Worm (Caenorhabditis elegans) whole organism, L2 larva: ENCODE measurements around the gene C36E8.6.

ENCODE experiments used
- blmp-1 ChIP-seq: sonication (generic microtip); optimal IDR thresholded peaks from 2 replicates; lab custom pipeline; 2017; ENCODE audit warnings: missing genetic modification characterization, mild to moderate bottlenecking, missing compliant biosample characterization, antibody characterized with exemption, moderate library complexity; ENCODE audit not compliant: insufficient read depth
- ceh-82 ChIP-seq: fragments of 150-350 bp; optimal IDR thresholded peaks from 2 replicates; lab custom pipeline; 2014; ENCODE audit warnings: missing biosample characterization, missing genetic modification characterization
- egl-27 ChIP-seq: sonication (generic microtip); optimal IDR thresholded peaks from 3 replicates; lab custom pipeline; 2017; ENCODE audit warnings: missing biosample characterization, missing genetic modification reagents, missing genetic modification characterization
- elt-3 ChIP-seq: sonication (generic microtip); optimal IDR thresholded peaks from 2 replicates; lab custom pipeline; 2017; ENCODE audit warnings: missing biosample characterization, missing genetic modification characterization
- lsy-2 ChIP-seq, 2 experiments: fragments of 150-350 bp in 1 of 2; sonication (generic microtip) in 1 of 2; optimal IDR thresholded peaks; 2 replicates each; lab custom pipeline; 2014 to 2017; ENCODE audit warnings: missing biosample characterization in 2 of 2, missing genetic modification characterization in 2 of 2
- nhr-11 ChIP-seq: fragments of 150-350 bp; optimal IDR thresholded peaks from 2 replicates; lab custom pipeline; 2014; ENCODE audit warnings: missing biosample characterization, missing genetic modification characterization
- snpc-4 ChIP-seq: fragments of 150-350 bp; optimal IDR thresholded peaks from 2 replicates; lab custom pipeline; 2014; ENCODE audit warnings: missing biosample characterization, missing genetic modification characterization
- unc-39 ChIP-seq: fragments of 150-350 bp; optimal IDR thresholded peaks from 2 replicates; lab custom pipeline; 2014; ENCODE audit warnings: missing biosample characterization, missing genetic modification characterization
- unc-62 ChIP-seq: fragments of 150-350 bp; optimal IDR thresholded peaks from 2 replicates; lab custom pipeline; 2014; ENCODE audit warnings: missing biosample characterization, missing genetic modification reagents, missing genetic modification characterization
- zag-1 ChIP-seq: fragments of 150-350 bp; optimal IDR thresholded peaks from 2 replicates; lab custom pipeline; 2014; ENCODE audit warnings: missing biosample characterization, missing genetic modification characterization
- ztf-11 ChIP-seq: sonication (generic microtip); optimal IDR thresholded peaks from 2 replicates; lab custom pipeline; 2017; ENCODE audit warnings: missing biosample characterization, missing genetic modification characterization

DNA sequence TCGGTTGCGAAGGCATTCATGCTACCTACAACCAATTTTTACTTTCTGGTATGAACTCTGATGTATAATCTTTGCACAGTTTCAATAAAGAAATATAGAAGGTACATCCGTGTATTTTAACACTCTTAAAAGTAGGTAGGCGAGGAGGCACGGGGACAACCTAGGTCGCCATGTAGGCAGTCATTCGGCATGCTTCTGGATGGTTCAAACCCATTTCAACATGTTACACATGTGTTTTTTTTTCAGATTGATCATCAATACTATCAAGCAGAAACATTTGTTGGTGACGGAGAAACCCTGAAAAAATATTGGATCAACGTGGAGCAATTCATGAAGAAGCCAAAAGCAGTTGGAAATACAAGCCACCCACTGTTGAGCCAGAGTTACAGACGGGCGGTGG lies 19.2 kb downstream of the C36E8.6 start:
- TF ChIP-seq blmp-1 (tag; lab: Kevin White, UChicago) (no peak), egl-27 (tag; lab: Kevin White, UChicago) (no peak), unc-62 (GFP tag; lab: Kevin White, UChicago) (no peak), lsy-2 (tag; optimal IDR thresholded peaks at IDR 0.05; lab: Kevin White, UChicago) (no peak), zag-1 (no peak), ztf-11 (tag; lab: Kevin White, UChicago) (no peak), snpc-4 (tag; lab: Kevin White, UChicago) (no peak), ceh-82 (no peak), elt-3 (no peak), unc-39 (tag; lab: Kevin White, UChicago) (no peak), nhr-11 (tag; lab: Kevin White, UChicago) (no peak)
